Fruit fly (Drosophila melanogaster): Measurements from ENCODE around the gene CG44475.

The CG44475 gene

DNA sequence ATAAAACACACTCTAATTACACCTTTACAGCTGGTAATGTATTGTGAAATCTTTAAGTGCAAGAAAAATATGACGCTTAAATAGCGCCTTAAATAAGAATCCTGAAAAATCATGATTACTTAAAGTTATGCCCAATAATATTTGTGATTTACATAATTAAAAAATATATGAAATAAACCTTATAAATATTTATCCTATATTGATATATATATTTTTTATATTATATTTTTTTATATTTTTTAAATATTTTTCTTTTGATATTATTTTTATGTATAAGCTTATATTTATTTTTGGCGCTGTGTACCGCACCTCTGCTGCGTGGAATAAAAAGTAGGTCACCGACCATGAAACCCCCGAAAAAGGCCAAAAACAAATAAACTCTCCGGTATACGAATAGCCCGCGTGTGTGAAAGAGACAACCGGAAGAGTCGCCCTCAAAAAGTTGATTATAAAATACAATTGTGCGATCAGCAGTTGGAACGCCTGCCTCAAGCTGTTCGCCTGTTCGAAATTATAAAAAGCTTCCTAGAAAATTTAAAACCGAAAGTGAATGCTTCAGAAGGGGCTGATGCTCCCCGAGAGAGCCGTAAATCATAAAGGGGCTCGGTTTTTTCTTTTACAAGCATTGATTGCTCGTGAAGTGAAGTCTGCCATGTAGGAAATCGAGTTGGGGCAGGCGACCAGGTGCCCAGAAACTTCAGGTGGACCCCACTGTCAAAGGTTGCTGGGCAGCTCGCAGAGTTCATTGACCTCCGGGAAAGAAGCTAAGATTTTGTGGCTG lies 25.7 kb upstream of the CG44475 start (continued):
- TF ChIP-seq hb (GFP tag; IDR thresholded peaks at IDR 0.05; ENCODE audit: partially characterized antibody) (no peak), Hey (tag; optimal IDR thresholded peaks at IDR 0.05) (peak; percentile 15), Hr3 (GFP tag; optimal IDR thresholded peaks at IDR 0.05) (peak; percentile 86), wdn (GFP tag; IDR thresholded peaks at IDR 0.05) (no peak), scrt (GFP tag; optimal IDR thresholded peaks at IDR 0.05) (no peak), E2f1 (GFP tag; IDR thresholded peaks at IDR 0.05) (peak; percentile 24; the same call in 1 of the 2 replicates), CrebB (tag; optimal IDR thresholded peaks at IDR 0.05) (peak; percentile 37), nmo (GFP tag; optimal IDR thresholded peaks at IDR 0.05) (peak; percentile 77), caup (GFP tag; optimal IDR thresholded peaks at IDR 0.05; ENCODE audit: severe bottlenecking) (peak; percentile 42), nerfin-2 (GFP tag; IDR thresholded peaks at IDR 0.05; ENCODE audit: partially characterized antibody) (0 out of 2 replicates have a peak, but pooled peaks have one; percentile 17), Ets65A (GFP tag) (peak; percentile 79), ab (GFP tag; optimal IDR thresholded peaks at IDR 0.05) (no peak), Stat92E (GFP tag; optimal IDR thresholded peaks at IDR 0.05) (peak in 1 of 3 experiments; percentile 84), B-H2 (GFP tag; optimal IDR thresholded peaks at IDR 0.05) (peak; percentile 61), Lhr (GFP tag; optimal IDR thresholded peaks at IDR 0.05) (peak; percentile 58), ftz-f1 (GFP tag; optimal IDR thresholded peaks at IDR 0.05) (peak; percentile 99), B-H1 (GFP tag; IDR thresholded peaks at IDR 0.05) (peak; percentile 16; the same call in 2 of the 3 replicates), CG17359 (tag; optimal IDR thresholded peaks at IDR 0.05) (peak; percentile 71), CG2116 (GFP tag; optimal IDR thresholded peaks at IDR 0.05) (peak; percentile 7), Ssrp (tag; optimal IDR thresholded peaks at IDR 0.05) (peak; percentile 73), CG30431 (GFP tag; optimal IDR thresholded peaks at IDR 0.05) (peak; percentile 53), HmgD (GFP tag; optimal IDR thresholded peaks at IDR 0.05) (peak; percentile 50), bbx (GFP tag; IDR thresholded peaks at IDR 0.05; ENCODE audit: partially characterized antibody) (peak; percentile 55; the same call in 1 of the 2 replicates), CG15601 (tag; optimal IDR thresholded peaks at IDR 0.05) (peak; percentile 26), vvl (GFP tag; IDR thresholded peaks at IDR 0.05) (peak; percentile 74), twi (tag; optimal IDR thresholded peaks at IDR 0.05) (peak; percentile 26)

DNA sequence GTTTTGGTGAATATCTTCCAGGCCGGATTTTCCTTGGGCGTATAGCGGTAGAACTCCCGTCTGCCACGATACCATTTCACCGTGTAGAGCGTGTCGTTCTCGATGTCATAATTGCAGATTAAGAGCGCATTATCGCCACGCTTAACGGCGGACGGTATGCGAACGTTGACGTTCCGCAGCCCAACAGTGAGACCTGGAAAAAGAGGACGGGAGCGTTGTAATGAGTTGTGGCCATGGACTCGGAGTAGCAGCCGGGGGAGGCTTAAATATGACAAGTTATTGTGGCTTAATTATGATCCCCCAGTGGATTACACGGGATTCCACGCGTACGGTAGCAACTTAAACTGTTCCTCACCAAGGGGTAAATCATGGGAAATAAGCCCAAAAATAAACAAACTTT lies 25.1 kb upstream of the CG44475 start:
- TF ChIP-seq CG6272 (GFP tag; IDR thresholded peaks at IDR 0.05) (0 out of 2 replicates have a peak, but pooled peaks have one; percentile 50), Kr (GFP tag; optimal IDR thresholded peaks at IDR 0.05) (no peak), Dip3 (GFP tag; optimal IDR thresholded peaks at IDR 0.05) (no peak), jigr1 (GFP tag; IDR thresholded peaks at IDR 0.05) (0 out of 3 replicates have a peak, but pooled peaks have one; percentile 36), CG8478 (optimal IDR thresholded peaks at IDR 0.05) (no peak), ftz-f1 (GFP tag; optimal IDR thresholded peaks at IDR 0.05) (no peak), CG10543 (GFP tag; optimal IDR thresholded peaks at IDR 0.05) (no peak), otp (GFP tag; IDR thresholded peaks at IDR 0.05) (no peak), pzg (GFP tag; optimal IDR thresholded peaks at IDR 0.05) (no peak), CG9932 (GFP tag; IDR thresholded peaks at IDR 0.05) (no peak), CG10274 (GFP tag; optimal IDR thresholded peaks at IDR 0.05) (no peak), p53 (GFP tag; optimal IDR thresholded peaks at IDR 0.05) (no peak), BtbVII (GFP tag; optimal IDR thresholded peaks at IDR 0.05) (no peak), HLH3B (GFP tag; IDR thresholded peaks at IDR 0.05) (0 out of 2 replicates have a peak, but pooled peaks have one; percentile 26), vvl (GFP tag; IDR thresholded peaks at IDR 0.05) (no peak), Taf1 (GFP tag; IDR thresholded peaks at IDR 0.05) (no peak), ci (GFP tag; IDR thresholded peaks at IDR 0.05) (0 out of 3 replicates have a peak, but pooled peaks have one; percentile 41), CG17186 (GFP tag; optimal IDR thresholded peaks at IDR 0.05) (no peak), sr (GFP tag; IDR thresholded peaks at IDR 0.05) (no peak), NC2α (GFP tag; optimal IDR thresholded peaks at IDR 0.05) (no peak), zfh1 (GFP tag; IDR thresholded peaks at IDR 0.05) (no peak), prd (optimal IDR thresholded peaks at IDR 0.05) (no peak), prd (GFP tag; IDR thresholded peaks at IDR 0.05) (peak; percentile 7; the same call in 1 of the 3 replicates), CG32767 (GFP tag; IDR thresholded peaks at IDR 0.05) (no peak), Oli (tag; optimal IDR thresholded peaks at IDR 0.05) (no peak), CG1647 (GFP tag; optimal IDR thresholded peaks at IDR 0.05) (no peak)

All from whole organism, embryonic.